Fruit fly (Drosophila melanogaster) whole organism, embryonic: ENCODE results near the gene TotX.
A peak's percentile ranks its signal among the peaks of the same experiment; 100 is the strongest.

Experiments used
- CG1024 ChIP-seq: fragments of 200-800 bp; sonication (Bioruptor generic); IDR thresholded peaks from 2 replicates; pipeline ENCODE4 v1.3.6; 2022; ENCODE audit warnings: missing biosample characterization, missing genetic modification characterization
- CG11560 ChIP-seq: fragments of 200-800 bp; sonication (Bioruptor generic); IDR thresholded peaks from 3 replicates; pipeline ENCODE4 v1.3.6; 2022; ENCODE audit warnings: missing biosample characterization, missing genetic modification characterization
- CG1233 ChIP-seq: fragments of 200-800 bp; sonication (Bioruptor generic); optimal IDR thresholded peaks from 4 replicates; lab custom pipeline; 2018; ENCODE audit warnings: missing biosample characterization, mild to moderate bottlenecking, missing genetic modification characterization
- CG12769 ChIP-seq: fragments of 200-800 bp; sonication (Bioruptor generic); optimal IDR thresholded peaks from 2 replicates; lab custom pipeline; 2019; ENCODE audit warnings: missing biosample characterization, mild to moderate bottlenecking, missing genetic modification characterization, moderate library complexity
- CG15479 ChIP-seq: fragments of 200-800 bp; sonication (Bioruptor generic); optimal IDR thresholded peaks from 3 replicates; lab custom pipeline; 2019; ENCODE audit warnings: missing biosample characterization, mild to moderate bottlenecking, missing genetic modification characterization, moderate library complexity
- CG17361 ChIP-seq: fragments of 200-800 bp; sonication (Bioruptor generic); IDR thresholded peaks from 3 replicates; pipeline ENCODE4 v1.3.6; 2022; ENCODE audit warnings: missing biosample characterization, missing genetic modification characterization
- CG18011 ChIP-seq: fragments of 200-800 bp; sonication (Bioruptor generic); optimal IDR thresholded peaks from 2 replicates; lab custom pipeline; 2017; ENCODE audit warnings: missing biosample characterization, missing genetic modification characterization, mild to moderate bottlenecking, moderate library complexity, missing genotype
- CG18599 ChIP-seq: fragments of 200-800 bp; sonication (Bioruptor generic); optimal IDR thresholded peaks from 3 replicates; lab custom pipeline; 2017; ENCODE audit warnings: missing biosample characterization, missing genetic modification characterization, mild to moderate bottlenecking, moderate library complexity, missing genetic modification reagents
- CG2199 ChIP-seq: fragments of 200-800 bp; sonication (Bioruptor generic); IDR thresholded peaks from 3 replicates; pipeline ENCODE4 v1.3.6; 2022; ENCODE audit warnings: missing biosample characterization, missing genetic modification characterization
- CG31224 ChIP-seq: fragments of 200-800 bp; sonication (Bioruptor generic); IDR thresholded peaks from 2 replicates; pipeline ENCODE4 v1.3.6; 2022; ENCODE audit warnings: missing biosample characterization, missing genetic modification characterization
- CG4404 ChIP-seq: fragments of 200-800 bp; sonication (Bioruptor generic); IDR thresholded peaks from 2 replicates; pipeline ENCODE4 v1.3.6; 2022; ENCODE audit warnings: missing biosample characterization, missing genetic modification characterization
- CG5245 ChIP-seq: fragments of 200-800 bp; sonication (Bioruptor generic); optimal IDR thresholded peaks from 3 replicates; lab custom pipeline; 2016; ENCODE audit warnings: missing biosample characterization, missing genetic modification characterization
- CG5953 ChIP-seq: fragments of 200-800 bp; sonication (Bioruptor generic); IDR thresholded peaks from 2 replicates; pipeline ENCODE4 v1.3.6; 2022; ENCODE audit warnings: missing biosample characterization, missing genetic modification characterization
- CG6272 ChIP-seq: fragments of 200-800 bp; sonication (Bioruptor generic); IDR thresholded peaks from 2 replicates; pipeline ENCODE4 v1.3.6; 2022; ENCODE audit warnings: missing biosample characterization, missing genetic modification characterization
- CG6765 ChIP-seq: fragments of 200-800 bp; sonication (Bioruptor generic); optimal IDR thresholded peaks from 3 replicates; lab custom pipeline; 2017; ENCODE audit warnings: missing biosample characterization, mild to moderate bottlenecking, missing genetic modification characterization
- CG7271 ChIP-seq: fragments of 200-800 bp; sonication (Bioruptor generic); optimal IDR thresholded peaks from 2 replicates; lab custom pipeline; 2018; ENCODE audit warnings: missing biosample characterization, mild to moderate bottlenecking, missing genetic modification characterization, moderate library complexity
- CG7556 ChIP-seq: fragments of 200-800 bp; sonication (Bioruptor generic); optimal IDR thresholded peaks from 2 replicates; lab custom pipeline; 2017; ENCODE audit warnings: missing biosample characterization, mild to moderate bottlenecking, missing genetic modification characterization
- CG7786 ChIP-seq: fragments of 200-800 bp; sonication (Bioruptor generic); optimal IDR thresholded peaks from 2 replicates; lab custom pipeline; 2016; ENCODE audit warnings: missing biosample characterization, missing genetic modification characterization
- CG8388 ChIP-seq: fragments of 200-800 bp; sonication (Bioruptor generic); optimal IDR thresholded peaks from 2 replicates; lab custom pipeline; 2019; ENCODE audit warnings: missing biosample characterization, mild to moderate bottlenecking, missing genetic modification characterization, moderate library complexity
- CG8924 ChIP-seq: fragments of 200-800 bp; optimal IDR thresholded peaks from 3 replicates; lab custom pipeline; 2019; ENCODE audit warnings: missing biosample characterization, mild to moderate bottlenecking, missing genetic modification characterization, moderate library complexity
- CrebB ChIP-seq: fragments of 200-800 bp; sonication (Bioruptor generic); optimal IDR thresholded peaks from 3 replicates; lab custom pipeline; 2018; ENCODE audit warnings: missing biosample characterization, mild to moderate bottlenecking, missing genetic modification characterization
- Dip2 ChIP-seq: fragments of 200-800 bp; sonication (Bioruptor generic); IDR thresholded peaks from 2 replicates; pipeline ENCODE4 v1.3.6; 2022; ENCODE audit warnings: missing biosample characterization, missing genetic modification characterization
- E2f2 ChIP-seq: fragments of 200-800 bp; sonication (Bioruptor generic); IDR thresholded peaks from 2 replicates; pipeline ENCODE4 v1.3.6; 2022; ENCODE audit warnings: missing biosample characterization, missing genetic modification characterization
- Fer3 ChIP-seq: fragments of 200-800 bp; sonication (Bioruptor generic); optimal IDR thresholded peaks from 2 replicates; lab custom pipeline; 2018; ENCODE audit warnings: missing biosample characterization, mild to moderate bottlenecking, missing genetic modification characterization, moderate library complexity
- H2.0 ChIP-seq: fragments of 200-800 bp; sonication (Bioruptor generic); IDR thresholded peaks from 2 replicates; pipeline ENCODE4 v1.3.6; 2022; ENCODE audit warnings: missing biosample characterization, missing genetic modification characterization
- Hey ChIP-seq: fragments of 200-800 bp; sonication (Bioruptor generic); optimal IDR thresholded peaks from 3 replicates; lab custom pipeline; 2018; ENCODE audit warnings: missing biosample characterization, mild to moderate bottlenecking, missing genetic modification characterization
- HmgZ ChIP-seq: fragments of 200-800 bp; sonication (Bioruptor generic); optimal IDR thresholded peaks from 2 replicates; lab custom pipeline; 2018; ENCODE audit warnings: missing biosample characterization, mild to moderate bottlenecking, missing genetic modification characterization
- Lim3 ChIP-seq: fragments of 200-800 bp; sonication (Bioruptor generic); IDR thresholded peaks from 2 replicates; pipeline ENCODE4 v1.3.6; 2022; ENCODE audit warnings: missing biosample characterization, missing genetic modification characterization
- Lpt ChIP-seq: fragments of >200 bp; optimal IDR thresholded peaks from 2 replicates; lab custom pipeline; 2018; ENCODE audit warnings: missing biosample characterization, missing genetic modification characterization
- MTF-1 ChIP-seq: fragments of 200-800 bp; sonication (Bioruptor generic); optimal IDR thresholded peaks from 2 replicates; lab custom pipeline; 2018; ENCODE audit warnings: missing biosample characterization, mild to moderate bottlenecking, missing genetic modification characterization, borderline replicate concordance
- Med ChIP-seq: fragments of 200-800 bp; sonication (Bioruptor generic); peaks from one replicate; lab custom pipeline; 2016; ENCODE audit warnings: missing biosample characterization, missing genetic modification characterization, mild to moderate bottlenecking, inconsistent platforms, moderate library complexity
- Myb ChIP-seq: fragments of 200-800 bp; sonication (Bioruptor generic); optimal IDR thresholded peaks from 2 replicates; lab custom pipeline; 2016; ENCODE audit warnings: missing biosample characterization, missing genetic modification characterization
- NfI ChIP-seq: fragments of 200-800 bp; sonication (Bioruptor generic); optimal IDR thresholded peaks from 3 replicates; lab custom pipeline; 2018; ENCODE audit warnings: missing biosample characterization, mild to moderate bottlenecking, missing genetic modification characterization, moderate library complexity
- btn ChIP-seq: fragments of 200-800 bp; sonication (Bioruptor generic); optimal IDR thresholded peaks from 2 replicates; lab custom pipeline; 2016; ENCODE audit warnings: missing biosample characterization, missing genetic modification characterization
- danr ChIP-seq: fragments of 200-800 bp; sonication (Bioruptor generic); IDR thresholded peaks from 2 replicates; pipeline ENCODE4 v1.3.6; 2022; ENCODE audit warnings: missing biosample characterization, missing genetic modification characterization
- en ChIP-seq: fragments of 200-800 bp; sonication (Bioruptor generic); optimal IDR thresholded peaks from 2 replicates; lab custom pipeline; 2016; ENCODE audit warnings: missing biosample characterization, missing genetic modification characterization
- ftz-f1 ChIP-seq: fragments of 200-800 bp; sonication (Bioruptor generic); optimal IDR thresholded peaks from 2 replicates; lab custom pipeline; 2016; ENCODE audit warnings: missing biosample characterization, missing genetic modification characterization
- gfzf ChIP-seq: fragments of 200-800 bp; sonication (Bioruptor generic); optimal IDR thresholded peaks from 2 replicates; lab custom pipeline; 2016; ENCODE audit warnings: missing biosample characterization, mild to moderate bottlenecking, missing genetic modification characterization, moderate library complexity
- h ChIP-seq: fragments of >200 bp; optimal IDR thresholded peaks from 2 replicates; lab custom pipeline; 2017
- her ChIP-seq: fragments of 200-800 bp; sonication (Bioruptor generic); optimal IDR thresholded peaks from 2 replicates; lab custom pipeline; 2016; ENCODE audit warnings: missing biosample characterization, missing genetic modification characterization
- knrl ChIP-seq: fragments of 200-800 bp; sonication (Bioruptor generic); IDR thresholded peaks from 3 replicates; pipeline ENCODE4 v1.3.6; 2022; ENCODE audit warnings: missing biosample characterization, missing genetic modification characterization; ENCODE audit not compliant: partially characterized antibody
- odd ChIP-seq: fragments of 200-800 bp; sonication (Bioruptor generic); optimal IDR thresholded peaks from 2 replicates; lab custom pipeline; 2017; ENCODE audit warnings: missing biosample characterization, mild to moderate bottlenecking, missing genetic modification characterization
- sens-2 ChIP-seq: fragments of 200-800 bp; sonication (Bioruptor generic); IDR thresholded peaks from 2 replicates; pipeline ENCODE4 v1.3.6; 2022; ENCODE audit warnings: missing biosample characterization, missing genetic modification characterization
- shn ChIP-seq: fragments of 200-800 bp; sonication (Bioruptor generic); optimal IDR thresholded peaks from 3 replicates; lab custom pipeline; 2016; ENCODE audit warnings: missing biosample characterization, missing genetic modification characterization
- sisA ChIP-seq: fragments of 200-800 bp; sonication (Bioruptor generic); IDR thresholded peaks from 2 replicates; pipeline ENCODE4 v1.3.6; 2022; ENCODE audit warnings: missing biosample characterization, missing genetic modification characterization
- sqz ChIP-seq: fragments of 200-800 bp; sonication (Bioruptor generic); optimal IDR thresholded peaks from 3 replicates; lab custom pipeline; 2018; ENCODE audit warnings: missing biosample characterization, mild to moderate bottlenecking, missing genetic modification characterization
- sug ChIP-seq: fragments of 200-800 bp; optimal IDR thresholded peaks from 2 replicates; lab custom pipeline; 2019; ENCODE audit warnings: missing biosample characterization, mild to moderate bottlenecking, missing genetic modification characterization, moderate library complexity
- tap ChIP-seq: fragments of 200-800 bp; optimal IDR thresholded peaks from 3 replicates; lab custom pipeline; 2019; ENCODE audit warnings: missing biosample characterization, mild to moderate bottlenecking, missing genetic modification characterization, moderate library complexity
- tup ChIP-seq: fragments of 200-800 bp; sonication (Bioruptor generic); optimal IDR thresholded peaks from 2 replicates; lab custom pipeline; 2016; ENCODE audit warnings: missing biosample characterization, mild to moderate bottlenecking, missing genetic modification characterization, moderate library complexity
- tx ChIP-seq: fragments of 200-800 bp; sonication (Bioruptor generic); optimal IDR thresholded peaks from 2 replicates; lab custom pipeline; 2016; ENCODE audit warnings: missing biosample characterization, missing genetic modification characterization
- yki ChIP-seq: fragments of >200 bp; optimal IDR thresholded peaks from 3 replicates; lab custom pipeline; 2018
- zen ChIP-seq: fragments of 200-800 bp; sonication (Bioruptor generic); optimal IDR thresholded peaks from 3 replicates; lab custom pipeline; 2018; ENCODE audit warnings: missing biosample characterization, mild to moderate bottlenecking, missing genetic modification characterization, moderate library complexity
- zfh1 ChIP-seq: fragments of 200-800 bp; sonication (Bioruptor generic); IDR thresholded peaks from 3 replicates; pipeline ENCODE4 v1.3.6; 2022; ENCODE audit warnings: missing biosample characterization, missing genetic modification characterization

Gene TotX

DNA sequence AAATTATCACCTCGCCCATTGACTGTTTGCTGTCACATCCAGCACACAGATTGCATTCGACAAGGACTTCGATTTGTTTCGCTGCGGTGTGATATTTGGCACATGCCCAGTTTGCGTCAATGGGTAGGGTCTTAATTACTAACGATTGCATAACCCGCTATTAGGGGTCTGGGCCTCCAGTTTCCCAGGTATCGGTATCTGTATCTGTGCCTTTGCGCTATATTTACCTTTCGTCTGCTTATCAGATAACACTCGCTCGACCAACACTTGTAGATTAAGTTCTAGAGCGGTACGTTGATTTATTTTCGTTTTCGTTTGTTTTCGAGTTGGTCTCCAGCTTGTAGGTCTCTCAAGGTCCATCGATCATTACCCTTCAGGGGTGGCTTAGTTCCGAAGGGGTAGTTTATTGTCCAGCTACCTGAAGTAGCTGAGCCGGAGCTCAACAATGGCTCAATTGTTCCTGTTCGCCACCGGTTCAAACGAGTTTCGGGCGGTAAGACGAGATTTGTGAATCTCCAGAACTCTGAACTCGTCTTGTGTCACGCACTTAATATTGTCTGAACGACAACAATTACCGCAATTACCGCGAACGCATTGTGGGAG lies 46.1 kb upstream of the TotX start (continued):
- no peak for TF ChIP-seq sqz (GFP tag; lab: Kevin White, UChicago)
- TF ChIP-seq CrebB (tag; lab: Kevin White, UChicago), result no peak
- no peak for TF ChIP-seq CG17361
- peak; percentile 3 for TF ChIP-seq CG18599
- TF ChIP-seq Lpt (GFP tag; lab: Kevin White, UChicago), result no peak
- no peak for TF ChIP-seq H2.0 (GFP tag; lab: Robert Waterston, UW)
- TF ChIP-seq her (GFP tag; lab: Kevin White, UChicago), result no peak
- TF ChIP-seq knrl, result no peak
- TF ChIP-seq CG1233 (GFP tag; lab: Kevin White, UChicago), result no peak
- TF ChIP-seq tup (GFP tag; lab: Kevin White, UChicago), result no peak
- TF ChIP-seq CG18011 (GFP tag; lab: Kevin White, UChicago), result no peak
- TF ChIP-seq CG7556 (GFP tag; lab: Kevin White, UChicago), result no peak
- no peak for TF ChIP-seq Fer3
- peak; percentile 5 for TF ChIP-seq zen (tag; lab: Kevin White, UChicago)
- TF ChIP-seq tx (GFP tag; lab: Kevin White, UChicago), result no peak
- no peak for TF ChIP-seq CG7786 (GFP tag; lab: Kevin White, UChicago)
- no peak for TF ChIP-seq HmgZ (tag; lab: Kevin White, UChicago)
- TF ChIP-seq CG5953 (GFP tag; lab: Robert Waterston, UW), result no peak
- no peak for TF ChIP-seq CG31224 (GFP tag; lab: Robert Waterston, UW)
- no peak for TF ChIP-seq CG6765 (GFP tag; lab: Kevin White, UChicago)
- peak; percentile 93 for TF ChIP-seq sug (tag; lab: Kevin White, UChicago)
- TF ChIP-seq sisA (GFP tag; lab: Robert Waterston, UW), result no peak
- no peak for TF ChIP-seq odd (GFP tag; lab: Kevin White, UChicago)
- no peak for TF ChIP-seq Myb
- TF ChIP-seq CG6272 (GFP tag; lab: Robert Waterston, UW), result no peak
- TF ChIP-seq zfh1 (GFP tag; lab: Robert Waterston, UW), result no peak
- TF ChIP-seq Med (GFP tag; lab: Kevin White, UChicago), result peak; percentile 71
- TF ChIP-seq Lim3, result no peak
- no peak for TF ChIP-seq MTF-1
- TF ChIP-seq h, result no peak
- TF ChIP-seq yki (lab: Kevin White, UChicago), result no peak
- no peak for TF ChIP-seq CG2199
- TF ChIP-seq tap (tag; lab: Kevin White, UChicago), result no peak
- TF ChIP-seq CG1024 (GFP tag; lab: Robert Waterston, UW), result no peak
- no peak for TF ChIP-seq NfI
- TF ChIP-seq CG8924 (tag; lab: Kevin White, UChicago), result no peak
- no peak for TF ChIP-seq shn
- TF ChIP-seq CG5245, result no peak
- TF ChIP-seq CG11560, result no peak
- TF ChIP-seq Hey (tag; lab: Kevin White, UChicago), result peak; percentile 17
- no peak for TF ChIP-seq en (GFP tag; lab: Kevin White, UChicago)
- TF ChIP-seq CG15479 (GFP tag; lab: Kevin White, UChicago), result peak; percentile 72
- TF ChIP-seq Dip2 (GFP tag; lab: Robert Waterston, UW), result no peak
- no peak for TF ChIP-seq E2f2 (GFP tag; lab: Robert Waterston, UW)
- no peak for TF ChIP-seq gfzf (GFP tag; lab: Kevin White, UChicago)
- no peak for TF ChIP-seq ftz-f1 (GFP tag; lab: Kevin White, UChicago)
- TF ChIP-seq CG12769 (tag; lab: Kevin White, UChicago), result no peak
- TF ChIP-seq sens-2 (GFP tag; lab: Robert Waterston, UW), result peak; percentile 41; the same call in 1 of the 2 replicates
- no peak for TF ChIP-seq CG8388 (GFP tag; lab: Kevin White, UChicago)
- TF ChIP-seq CG7271, result no peak
- no peak for TF ChIP-seq danr
- no peak for TF ChIP-seq btn (GFP tag; lab: Kevin White, UChicago)
- TF ChIP-seq CG4404, result no peak
